Fruit fly (Drosophila melanogaster) whole organism, embryonic: ENCODE results near the gene CG33796.

Experiments
- Asciz ChIP-seq: fragments of 200-800 bp; sonication (Bioruptor generic); optimal IDR thresholded peaks from 2 replicates; lab custom pipeline; 2017; ENCODE audit warnings: missing biosample characterization, mild to moderate bottlenecking, missing genetic modification characterization, missing genetic modification reagents
- Bteb2 ChIP-seq: fragments of 200-800 bp; sonication (Bioruptor generic); optimal IDR thresholded peaks from 2 replicates; lab custom pipeline; 2016; ENCODE audit warnings: missing biosample characterization, missing genetic modification characterization
- CG10654 ChIP-seq: fragments of 200-800 bp; sonication (Bioruptor generic); optimal IDR thresholded peaks from 2 replicates; lab custom pipeline; 2016; ENCODE audit warnings: missing biosample characterization, missing genetic modification characterization
- CG12391 ChIP-seq: fragments of 200-800 bp; sonication (Bioruptor generic); optimal IDR thresholded peaks from 3 replicates; lab custom pipeline; 2018; ENCODE audit warnings: missing biosample characterization, mild to moderate bottlenecking, missing genetic modification characterization, moderate library complexity
- CG12659 ChIP-seq: fragments of 200-800 bp; sonication (Bioruptor generic); optimal IDR thresholded peaks from 3 replicates; lab custom pipeline; 2017; ENCODE audit warnings: mild to moderate bottlenecking, missing biosample characterization, missing genetic modification reagents, missing genetic modification characterization
- CG13424 ChIP-seq: fragments of 200-800 bp; sonication (Bioruptor generic); optimal IDR thresholded peaks from 2 replicates; lab custom pipeline; 2019; ENCODE audit warnings: missing biosample characterization, mild to moderate bottlenecking, missing genetic modification characterization, moderate library complexity
- CG15269 ChIP-seq: fragments of 200-800 bp; sonication (Bioruptor generic); optimal IDR thresholded peaks from 2 replicates; lab custom pipeline; 2018; ENCODE audit warnings: missing biosample characterization, mild to moderate bottlenecking, missing genetic modification characterization, moderate library complexity
- CG15514 ChIP-seq: fragments of 200-800 bp; sonication (Bioruptor generic); optimal IDR thresholded peaks from 3 replicates; lab custom pipeline; 2017; ENCODE audit warnings: missing biosample characterization, missing genetic modification characterization, mild to moderate bottlenecking, moderate library complexity, missing genetic modification reagents
- CG1602 ChIP-seq: fragments of 200-800 bp; sonication (Bioruptor generic); optimal IDR thresholded peaks from 3 replicates; lab custom pipeline; 2016; ENCODE audit warnings: missing biosample characterization, missing genetic modification characterization
- CG17802 ChIP-seq: fragments of 200-800 bp; sonication (Bioruptor generic); optimal IDR thresholded peaks from 2 replicates; lab custom pipeline; 2018; ENCODE audit warnings: missing biosample characterization, mild to moderate bottlenecking, missing genetic modification characterization, moderate library complexity
- CG18764 ChIP-seq: fragments of 200-800 bp; sonication (Bioruptor generic); optimal IDR thresholded peaks from 3 replicates; lab custom pipeline; 2016; ENCODE audit warnings: missing biosample characterization, missing genetic modification characterization
- CG31441 ChIP-seq: fragments of 200-800 bp; sonication (Bioruptor generic); IDR thresholded peaks from 2 replicates; pipeline ENCODE4 v1.3.6; 2022; ENCODE audit warnings: missing biosample characterization, missing genetic modification characterization
- CG3163 ChIP-seq: fragments of 200-800 bp; sonication (Bioruptor generic); optimal IDR thresholded peaks from 3 replicates; lab custom pipeline; 2016; ENCODE audit warnings: missing biosample characterization, missing genetic modification characterization
- CG5953 ChIP-seq: fragments of 200-800 bp; sonication (Bioruptor generic); IDR thresholded peaks from 2 replicates; pipeline ENCODE4 v1.3.6; 2022; ENCODE audit warnings: missing biosample characterization, missing genetic modification characterization
- CG6683 ChIP-seq: fragments of 200-800 bp; sonication (Bioruptor generic); optimal IDR thresholded peaks from 2 replicates; lab custom pipeline; 2017; ENCODE audit warnings: missing biosample characterization, mild to moderate bottlenecking, missing genetic modification characterization, missing genetic modification reagents
- CG8359 ChIP-seq: fragments of 200-800 bp; sonication (Bioruptor generic); optimal IDR thresholded peaks from 2 replicates; lab custom pipeline; 2017; ENCODE audit warnings: missing biosample characterization, mild to moderate bottlenecking, missing genetic modification characterization, borderline replicate concordance
- CG8388 ChIP-seq: fragments of 200-800 bp; sonication (Bioruptor generic); optimal IDR thresholded peaks from 2 replicates; lab custom pipeline; 2019; ENCODE audit warnings: missing biosample characterization, mild to moderate bottlenecking, missing genetic modification characterization, moderate library complexity
- CG9876 ChIP-seq: fragments of 200-800 bp; sonication (Bioruptor generic); optimal IDR thresholded peaks from 2 replicates; lab custom pipeline; 2016; ENCODE audit warnings: missing biosample characterization, missing genetic modification characterization
- Camta ChIP-seq: fragments of 200-800 bp; sonication (Bioruptor generic); optimal IDR thresholded peaks from 2 replicates; lab custom pipeline; 2016; ENCODE audit warnings: missing biosample characterization, missing genetic modification characterization
- Dip2 ChIP-seq: fragments of 200-800 bp; sonication (Bioruptor generic); IDR thresholded peaks from 2 replicates; pipeline ENCODE4 v1.3.6; 2022; ENCODE audit warnings: missing biosample characterization, missing genetic modification characterization
- Dll ChIP-seq: fragments of 200-800 bp; sonication (Bioruptor generic); IDR thresholded peaks from 4 replicates; pipeline ENCODE4 v1.3.6; 2022; ENCODE audit warnings: missing biosample characterization, missing genetic modification characterization; ENCODE audit not compliant: partially characterized antibody
- Dp ChIP-seq: fragments of 200-800 bp; sonication (Bioruptor generic); optimal IDR thresholded peaks from 2 replicates; lab custom pipeline; 2018; ENCODE audit warnings: missing biosample characterization, mild to moderate bottlenecking, missing genetic modification characterization, moderate library complexity
- Ets97D ChIP-seq: fragments of 200-800 bp; sonication (Bioruptor generic); optimal IDR thresholded peaks from 3 replicates; lab custom pipeline; 2016; ENCODE audit warnings: missing biosample characterization, missing genetic modification characterization
- H2.0 ChIP-seq: fragments of 200-800 bp; sonication (Bioruptor generic); IDR thresholded peaks from 2 replicates; pipeline ENCODE4 v1.3.6; 2022; ENCODE audit warnings: missing biosample characterization, missing genetic modification characterization
- Hsf ChIP-seq: fragments of 200-800 bp; sonication (Bioruptor generic); optimal IDR thresholded peaks from 3 replicates; lab custom pipeline; 2016; ENCODE audit warnings: missing biosample characterization, missing genetic modification characterization
- Neu2 ChIP-seq: fragments of 200-800 bp; sonication (Bioruptor generic); optimal IDR thresholded peaks from 3 replicates; lab custom pipeline; 2016; ENCODE audit warnings: missing biosample characterization, missing genetic modification characterization, borderline replicate concordance
- Six4 ChIP-seq: fragments of 200-800 bp; sonication (Bioruptor generic); optimal IDR thresholded peaks from 2 replicates; lab custom pipeline; 2016; ENCODE audit warnings: missing biosample characterization, missing genetic modification characterization
- Xrp1 ChIP-seq: fragments of 200-800 bp; sonication (Bioruptor generic); IDR thresholded peaks from 2 replicates; pipeline ENCODE4 v1.3.6; 2022; ENCODE audit warnings: missing biosample characterization, missing genetic modification characterization
- YL-1 ChIP-seq: fragments of 200-800 bp; sonication (Bioruptor generic); optimal IDR thresholded peaks from 3 replicates; lab custom pipeline; 2017; ENCODE audit warnings: missing biosample characterization, mild to moderate bottlenecking, missing genetic modification characterization
- bab2 ChIP-seq: fragments of 200-800 bp; sonication (Bioruptor generic); optimal IDR thresholded peaks from 2 replicates; lab custom pipeline; 2016; ENCODE audit warnings: missing biosample characterization, missing genetic modification characterization
- caup ChIP-seq: fragments of 200-800 bp; sonication (Bioruptor generic); optimal IDR thresholded peaks from 3 replicates; lab custom pipeline; 2017; ENCODE audit warnings: missing biosample characterization, mild to moderate bottlenecking, missing genetic modification characterization, moderate library complexity; ENCODE audit not compliant: severe bottlenecking
- chinmo ChIP-seq: fragments of 200-800 bp; sonication (Bioruptor generic); IDR thresholded peaks from 4 replicates; pipeline ENCODE4 v1.3.6; 2022; ENCODE audit warnings: missing biosample characterization, missing genetic modification characterization; ENCODE audit not compliant: partially characterized antibody
- danr ChIP-seq: fragments of 200-800 bp; sonication (Bioruptor generic); IDR thresholded peaks from 2 replicates; pipeline ENCODE4 v1.3.6; 2022; ENCODE audit warnings: missing biosample characterization, missing genetic modification characterization
- dysf ChIP-seq: fragments of 200-800 bp; sonication (Bioruptor generic); IDR thresholded peaks from 3 replicates; pipeline ENCODE4 v1.3.6; 2022; ENCODE audit warnings: missing biosample characterization, missing genetic modification characterization
- eyg ChIP-seq: fragments of 200-800 bp; sonication (Bioruptor generic); optimal IDR thresholded peaks from 3 replicates; lab custom pipeline; 2016; ENCODE audit warnings: missing biosample characterization, missing genetic modification characterization
- gcm2 ChIP-seq: fragments of 200-800 bp; sonication (Bioruptor generic); optimal IDR thresholded peaks from 2 replicates; lab custom pipeline; 2016; ENCODE audit warnings: missing biosample characterization, missing genetic modification characterization
- gsb ChIP-seq: fragments of 200-800 bp; sonication (Bioruptor generic); IDR thresholded peaks from 2 replicates; pipeline ENCODE4 v1.3.6; 2022; ENCODE audit warnings: missing biosample characterization, missing genetic modification characterization
- gsb-n ChIP-seq: fragments of 200-800 bp; sonication (Bioruptor generic); optimal IDR thresholded peaks from 3 replicates; lab custom pipeline; 2018; ENCODE audit warnings: missing biosample characterization, mild to moderate bottlenecking, missing genetic modification characterization
- her ChIP-seq: fragments of 200-800 bp; sonication (Bioruptor generic); optimal IDR thresholded peaks from 2 replicates; lab custom pipeline; 2016; ENCODE audit warnings: missing biosample characterization, missing genetic modification characterization
- mld ChIP-seq: fragments of 200-800 bp; sonication (Bioruptor generic); IDR thresholded peaks from 3 replicates; pipeline ENCODE4 v1.3.6; 2022; ENCODE audit warnings: missing biosample characterization, missing genetic modification characterization; ENCODE audit not compliant: partially characterized antibody
- nerfin-2 ChIP-seq: fragments of 200-800 bp; sonication (Bioruptor generic); IDR thresholded peaks from 2 replicates; pipeline ENCODE4 v1.3.6; 2022; ENCODE audit warnings: missing biosample characterization, missing genetic modification characterization; ENCODE audit not compliant: partially characterized antibody
- pfk ChIP-seq: fragments of 200-800 bp; sonication (Bioruptor generic); optimal IDR thresholded peaks from 2 replicates; lab custom pipeline; 2018; ENCODE audit warnings: missing biosample characterization, mild to moderate bottlenecking, missing genetic modification characterization, moderate library complexity
- pros ChIP-seq: fragments of 200-800 bp; sonication (Bioruptor generic); optimal IDR thresholded peaks from 3 replicates; lab custom pipeline; 2019; ENCODE audit warnings: missing biosample characterization, mild to moderate bottlenecking, missing genetic modification characterization, moderate library complexity
- rib ChIP-seq: fragments of 200-800 bp; sonication (Bioruptor generic); IDR thresholded peaks from 2 replicates; pipeline ENCODE4 v1.3.6; 2022; ENCODE audit warnings: missing biosample characterization, missing genetic modification characterization
- schlank ChIP-seq: fragments of 200-800 bp; sonication (Bioruptor generic); optimal IDR thresholded peaks from 2 replicates; lab custom pipeline; 2018; ENCODE audit warnings: missing biosample characterization, mild to moderate bottlenecking, missing genetic modification characterization
- sens ChIP-seq: fragments of 200-800 bp; sonication (Bioruptor generic); peaks from one replicate; lab custom pipeline; 2016; ENCODE audit warnings: missing biosample characterization, missing genetic modification characterization
- slp2 ChIP-seq: fragments of 200-800 bp; sonication (Bioruptor generic); optimal IDR thresholded peaks from 2 replicates; lab custom pipeline; 2016; ENCODE audit warnings: missing biosample characterization, missing genetic modification characterization
- zfh2 ChIP-seq: fragments of 200-800 bp; sonication (Bioruptor generic); optimal IDR thresholded peaks from 2 replicates; lab custom pipeline; 2016; ENCODE audit warnings: missing biosample characterization, missing genetic modification characterization

Gene CG33796

DNA sequence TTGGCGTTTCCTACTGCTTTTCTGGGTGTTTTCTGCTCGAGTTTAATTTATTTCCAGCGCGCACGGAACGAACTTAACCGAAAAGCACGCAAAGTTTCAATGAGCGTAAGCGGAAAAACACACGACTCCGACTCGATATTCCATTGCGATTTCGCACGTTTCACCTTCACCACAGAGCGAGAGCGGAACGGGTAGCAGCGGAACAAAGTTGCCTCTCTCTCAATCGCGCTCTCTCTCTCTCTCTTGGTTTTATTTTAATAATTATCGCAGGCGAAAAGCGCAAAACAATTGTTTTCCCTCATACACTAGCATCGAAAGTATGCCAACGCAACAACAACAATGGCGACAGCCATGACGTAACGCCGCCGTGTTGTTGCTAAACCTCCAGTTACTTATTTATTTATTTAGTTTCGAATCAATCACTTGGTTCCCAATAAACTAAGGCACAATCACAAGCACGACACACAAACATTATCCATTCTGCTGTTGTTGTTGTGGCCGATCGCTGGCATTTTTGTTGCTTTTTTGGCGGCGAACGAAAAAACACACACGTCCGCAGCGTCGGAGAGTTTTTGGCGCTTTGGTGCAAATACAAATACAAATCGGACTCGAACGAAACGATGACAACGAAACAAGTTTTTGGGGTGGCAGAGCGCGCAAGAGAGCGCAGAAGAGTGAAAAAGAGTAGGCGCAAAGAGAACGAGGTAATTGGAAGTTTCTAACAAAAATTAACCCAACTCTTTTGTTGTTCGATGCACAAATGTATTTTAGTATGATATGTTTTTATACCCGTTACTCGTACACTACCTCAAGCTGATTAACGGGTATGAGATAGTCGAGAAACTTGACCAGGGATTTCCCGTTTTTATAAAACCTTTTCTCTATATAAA lies 5.5 kb downstream of the CG33796 start, which contains the start of gene CG5151 (continued):
- TF ChIP-seq slp2 (GFP tag; lab: Kevin White, UChicago) (no peak), zfh2 (GFP tag; lab: Kevin White, UChicago) (no peak), Six4 (no peak), CG15269 (tag; lab: Kevin White, UChicago) (no peak), CG1602 (GFP tag; lab: Kevin White, UChicago) (no peak), schlank (tag; lab: Kevin White, UChicago) (peak; percentile 14), bab2 (GFP tag; lab: Kevin White, UChicago) (no peak), pros (GFP tag; lab: Kevin White, UChicago) (no peak), CG10654 (GFP tag; lab: Kevin White, UChicago) (no peak), CG6683 (GFP tag; lab: Kevin White, UChicago) (no peak), CG12659 (peak; percentile 36), CG13424 (tag; lab: Kevin White, UChicago) (no peak), CG5953 (GFP tag; lab: Robert Waterston, UW) (no peak), CG15514 (GFP tag; lab: Kevin White, UChicago) (no peak), CG9876 (GFP tag; lab: Kevin White, UChicago) (no peak), CG3163 (GFP tag; lab: Kevin White, UChicago) (peak; percentile 98), sens (peak; percentile 56), YL-1 (peak; percentile 51), rib (GFP tag; lab: Robert Waterston, UW) (peak; percentile 61), CG17802 (tag; lab: Kevin White, UChicago) (no peak), caup (GFP tag; lab: Kevin White, UChicago) (peak; percentile 36), H2.0 (GFP tag; lab: Robert Waterston, UW) (no peak), Ets97D (GFP tag; lab: Kevin White, UChicago) (no peak), Dip2 (GFP tag; lab: Robert Waterston, UW) (no peak), CG8359 (GFP tag; lab: Kevin White, UChicago) (no peak), CG18764 (GFP tag; lab: Kevin White, UChicago) (no peak), Xrp1 (no peak; the same call in 1 of the 2 replicates), dysf (no peak; the same call in 2 of the 3 replicates), gsb-n (tag; lab: Kevin White, UChicago) (no peak), Bteb2 (GFP tag; lab: Kevin White, UChicago) (no peak), gcm2 (no peak), CG31441 (no peak), Dp (GFP tag; lab: Kevin White, UChicago) (no peak), CG12391 (no peak), pfk (GFP tag; lab: Kevin White, UChicago) (peak; percentile 93), Camta (GFP tag; lab: Kevin White, UChicago) (no peak), mld (peak; percentile 84; the same call in 2 of the 3 replicates), gsb (GFP tag; lab: Robert Waterston, UW) (no peak), nerfin-2 (peak; percentile 85), Hsf (no peak), Dll (peak; percentile 58; the same call in 2 of the 4 replicates), Asciz (no peak), Neu2 (GFP tag; lab: Kevin White, UChicago) (no peak), eyg (GFP tag; lab: Kevin White, UChicago) (no peak), danr (GFP tag; lab: Robert Waterston, UW) (no peak), chinmo (GFP tag; lab: Robert Waterston, UW) (peak; percentile 82; the same call in 2 of the 4 replicates), her (GFP tag; lab: Kevin White, UChicago) (no peak), CG8388 (GFP tag; lab: Kevin White, UChicago) (no peak)
